Worm (Caenorhabditis elegans) whole organism, L1 larva: ENCODE data around the gene F18G5.6.

Source experiments
- ceh-63 ChIP-seq: fragments of 200-800 bp; sonication (Bioruptor generic); optimal IDR thresholded peaks from 2 replicates; lab custom pipeline; 2018; ENCODE audit warnings: mild to moderate bottlenecking, missing genetic modification characterization, missing compliant biosample characterization
- efl-1 ChIP-seq, 4 experiments: fragments of 150-350 bp; optimal IDR thresholded peaks in 3 of 4; peaks in 1 of 4; 1 replicate in 1 of 4; 2 replicates in 3 of 4; lab custom pipeline; 2014; ENCODE audit warnings: missing biosample characterization in 2 of 4, missing genetic modification characterization in 2 of 4, missing genetic modification reagents in 2 of 4
- fkh-10 ChIP-seq: sonication (generic microtip); optimal IDR thresholded peaks from 2 replicates; lab custom pipeline; 2017; ENCODE audit warnings: missing biosample characterization, missing genetic modification reagents, missing genetic modification characterization
- fos-1 ChIP-seq: fragments of 150-350 bp; optimal IDR thresholded peaks from 2 replicates; lab custom pipeline; 2014; ENCODE audit warnings: missing biosample characterization, missing genetic modification characterization
- jun-1 ChIP-seq: fragments of 150-350 bp; optimal IDR thresholded peaks from 2 replicates; lab custom pipeline; 2014; ENCODE audit warnings: missing biosample characterization, missing genetic modification reagents, missing genetic modification characterization
- nhr-12 ChIP-seq: sonication (generic microtip); optimal IDR thresholded peaks from 2 replicates; lab custom pipeline; 2017; ENCODE audit warnings: missing biosample characterization, missing genetic modification characterization
- unc-30 ChIP-seq: sonication (generic microtip); optimal IDR thresholded peaks from 2 replicates; lab custom pipeline; 2017; ENCODE audit warnings: missing biosample characterization, missing genetic modification characterization
- unc-86 ChIP-seq: sonication (generic microtip); optimal IDR thresholded peaks from 2 replicates; lab custom pipeline; 2016; ENCODE audit warnings: missing genetic modification characterization, missing compliant biosample characterization

DNA sequence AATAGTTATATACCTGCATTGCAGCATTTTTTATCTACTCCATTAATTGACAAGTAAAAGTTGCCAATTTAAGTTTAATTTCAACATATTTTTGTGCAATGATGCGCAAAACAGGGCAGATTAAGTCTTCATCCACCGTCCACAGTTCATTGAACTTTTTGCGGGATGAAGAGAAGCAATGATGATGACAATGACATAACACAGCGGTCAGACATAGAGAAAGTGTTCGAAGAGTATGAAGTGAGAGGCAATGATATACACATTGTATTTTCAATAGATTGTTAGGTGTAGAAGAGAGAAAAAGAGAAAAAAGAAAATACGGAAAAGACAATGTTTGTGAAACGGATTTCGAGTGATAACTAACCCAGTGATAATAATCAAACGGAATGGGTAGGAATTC is 37.2 kb downstream of the F18G5.6 start:
- no peak for TF ChIP-seq unc-86
- no peak for TF ChIP-seq unc-30 (tag; lab: Kevin White, UChicago)
- TF ChIP-seq nhr-12 (tag; lab: Kevin White, UChicago) = no peak
- TF ChIP-seq fos-1 (tag; lab: Kevin White, UChicago) = no peak
- no peak for TF ChIP-seq jun-1 (tag; lab: Kevin White, UChicago)
- TF ChIP-seq efl-1 (optimal IDR thresholded peaks at IDR 0.05; lab: Kevin White, UChicago) = no peak
- TF ChIP-seq efl-1 (GFP tag; optimal IDR thresholded peaks at IDR 0.05 in 1 of 2; lab: Kevin White, UChicago) = no peak
- no peak for TF ChIP-seq fkh-10 (GFP tag; lab: Kevin White, UChicago)
- TF ChIP-seq ceh-63 = no peak
